Worm (Caenorhabditis elegans) whole organism, L4 larva: ENCODE results near the gene D2023.4.
A peak's percentile ranks its signal among the peaks of the same experiment; 100 is the strongest.

Experiments used
- F10B5.3 ChIP-seq: sonication (generic microtip); optimal IDR thresholded peaks from 2 replicates; lab custom pipeline; 2016; ENCODE audit warnings: mild to moderate bottlenecking, missing genetic modification characterization, missing compliant biosample characterization
- F26F4.8 ChIP-seq: fragments of 200-800 bp; sonication (Bioruptor generic); conservative IDR thresholded peaks from 2 replicates; pipeline ENCODE4 v1.3.6; 2022; ENCODE audit warnings: missing genetic modification characterization, missing compliant biosample characterization
- F44E2.7 ChIP-seq: fragments of 200-800 bp; sonication (Bioruptor generic); IDR thresholded peaks from 2 replicates; pipeline ENCODE4 v2.1.2; 2022; ENCODE audit warnings: missing genetic modification characterization, missing compliant biosample characterization
- F49E8.2 ChIP-seq: sonication (generic microtip); optimal IDR thresholded peaks from 2 replicates; lab custom pipeline; 2016; ENCODE audit warnings: missing compliant biosample characterization, mild to moderate bottlenecking, missing genetic modification characterization, borderline replicate concordance
- R02D3.7 ChIP-seq: fragments of 150-350 bp; sonication (generic microtip); optimal IDR thresholded peaks from 3 replicates; lab custom pipeline; 2014; ENCODE audit warnings: missing biosample characterization, missing genetic modification characterization
- Y48G9A.11 ChIP-seq: fragments of 200-800 bp; sonication (Bioruptor generic); IDR thresholded peaks from 2 replicates; pipeline ENCODE4 v1.3.6; 2022; ENCODE audit warnings: missing genetic modification reagents, missing genetic modification characterization, missing compliant biosample characterization
- Y75B8A.6 ChIP-seq: fragments of 200-800 bp; sonication (Bioruptor generic); IDR thresholded peaks from 2 replicates; pipeline ENCODE4 v1.3.6; 2022; ENCODE audit warnings: missing genetic modification reagents, missing genetic modification characterization, missing compliant biosample characterization
- ZK337.2 ChIP-seq: fragments of 200-800 bp; sonication (Bioruptor generic); IDR thresholded peaks from 2 replicates; pipeline ENCODE4 v1.3.6; 2022; ENCODE audit warnings: missing genetic modification reagents, missing genetic modification characterization, missing compliant biosample characterization
- aly-2 ChIP-seq: sonication (generic microtip); optimal IDR thresholded peaks from 2 replicates; lab custom pipeline; 2018; ENCODE audit warnings: missing biosample characterization, missing genetic modification characterization
- ceh-28 ChIP-seq: fragments of 150-350 bp; optimal IDR thresholded peaks from 2 replicates; lab custom pipeline; 2014; ENCODE audit warnings: missing biosample characterization, missing genetic modification reagents, missing genetic modification characterization
- ceh-44 ChIP-seq: fragments of 200-800 bp; sonication (Bioruptor generic); IDR thresholded peaks from 2 replicates; pipeline ENCODE4 v1.3.6; 2022; ENCODE audit warnings: missing genetic modification reagents, missing genetic modification characterization, missing compliant biosample characterization
- daf-16 ChIP-seq, 3 experiments: sonication (generic microtip); optimal IDR thresholded peaks; 2 replicates each; lab custom pipeline; 2016 to 2017; ENCODE audit warnings: missing genetic modification characterization in 3 of 3, missing genetic modification reagents in 3 of 3, mild to moderate bottlenecking in 2 of 3, missing compliant biosample characterization in 2 of 3, missing biosample characterization in 1 of 3, moderate library complexity in 1 of 3
- daf-19 ChIP-seq: fragments of 200-800 bp; sonication (Bioruptor generic); conservative IDR thresholded peaks from 2 replicates; pipeline ENCODE4 v1.3.6; 2022; ENCODE audit warnings: missing genetic modification characterization, missing compliant biosample characterization
- daf-8 ChIP-seq: fragments of 200-800 bp; sonication (Bioruptor generic); IDR thresholded peaks from 2 replicates; pipeline ENCODE4 v1.3.6; 2022; ENCODE audit warnings: missing genetic modification characterization, missing compliant biosample characterization
- dmd-8 ChIP-seq: fragments of 200-800 bp; sonication (Bioruptor generic); IDR thresholded peaks from 2 replicates; pipeline ENCODE4 v1.3.6; 2022; ENCODE audit warnings: missing genetic modification characterization, missing compliant biosample characterization
- dpl-1 ChIP-seq: fragments of 150-350 bp; optimal IDR thresholded peaks from 2 replicates; lab custom pipeline; 2014; ENCODE audit warnings: missing biosample characterization, missing genetic modification reagents, missing genetic modification characterization
- egl-27 ChIP-seq: sonication (generic microtip); optimal IDR thresholded peaks from 3 replicates; lab custom pipeline; 2017; ENCODE audit warnings: missing biosample characterization, missing genetic modification reagents, missing genetic modification characterization
- gei-8 ChIP-seq: fragments of 200-800 bp; sonication (Bioruptor generic); optimal IDR thresholded peaks from 2 replicates; lab custom pipeline; 2018; ENCODE audit warnings: mild to moderate bottlenecking, missing genetic modification characterization, missing compliant biosample characterization
- hlh-30 ChIP-seq: sonication (generic microtip); optimal IDR thresholded peaks from 2 replicates; lab custom pipeline; 2017; ENCODE audit warnings: antibody characterized with exemption, mild to moderate bottlenecking, missing genetic modification characterization, missing compliant biosample characterization; ENCODE audit not compliant: insufficient read depth
- jun-1 ChIP-seq: fragments of 150-350 bp; optimal IDR thresholded peaks from 2 replicates; lab custom pipeline; 2014; ENCODE audit warnings: missing biosample characterization, missing genetic modification reagents, missing genetic modification characterization
- lin-1 ChIP-seq: fragments of 200-800 bp; sonication (Bioruptor generic); IDR thresholded peaks from 2 replicates; pipeline ENCODE4 v1.3.6; 2022; ENCODE audit warnings: missing genetic modification reagents, missing genetic modification characterization, missing compliant biosample characterization
- lin-13 ChIP-seq: fragments of 150-350 bp; optimal IDR thresholded peaks from 2 replicates; lab custom pipeline; 2014; ENCODE audit warnings: missing biosample characterization, missing genetic modification reagents, missing genetic modification characterization
- lin-29 ChIP-seq: fragments of 200-800 bp; sonication (Bioruptor generic); IDR thresholded peaks from 2 replicates; pipeline ENCODE4 v1.3.6; 2022; ENCODE audit warnings: missing genetic modification reagents, missing genetic modification characterization, missing compliant biosample characterization
- lin-38 ChIP-seq: fragments of 200-800 bp; sonication (Bioruptor generic); IDR thresholded peaks from 2 replicates; pipeline ENCODE4 v1.3.6; 2022; ENCODE audit warnings: missing genetic modification reagents, missing genetic modification characterization, missing compliant biosample characterization
- lin-39 ChIP-seq: fragments of 150-350 bp; optimal IDR thresholded peaks from 2 replicates; lab custom pipeline; 2014; ENCODE audit warnings: missing biosample characterization, missing genetic modification reagents, missing genetic modification characterization
- mdl-1 ChIP-seq, 2 experiments: fragments of 150-350 bp in 1 of 2; sonication (generic microtip) in 1 of 2; optimal IDR thresholded peaks; 2 replicates each; lab custom pipeline; 2014 to 2017; ENCODE audit warnings: missing biosample characterization in 2 of 2, missing genetic modification characterization in 2 of 2
- mdt-29 ChIP-seq: fragments of 200-800 bp; sonication (Bioruptor generic); IDR thresholded peaks from 2 replicates; pipeline ENCODE4 v1.3.6; 2022; ENCODE audit warnings: missing genetic modification reagents, missing genetic modification characterization, missing compliant biosample characterization
- mxl-2 ChIP-seq: fragments of 200-800 bp; sonication (Bioruptor generic); conservative IDR thresholded peaks from 2 replicates; pipeline ENCODE4 v1.3.6; 2022; ENCODE audit warnings: missing genetic modification reagents, missing genetic modification characterization, missing compliant biosample characterization
- nhr-10 ChIP-seq: fragments of 150-350 bp; optimal IDR thresholded peaks from 2 replicates; lab custom pipeline; 2014; ENCODE audit warnings: missing biosample characterization, missing genetic modification characterization
- nhr-102 ChIP-seq: sonication (generic microtip); optimal IDR thresholded peaks from 2 replicates; lab custom pipeline; 2016; ENCODE audit warnings: mild to moderate bottlenecking, missing genetic modification characterization, moderate library complexity, missing compliant biosample characterization
- nhr-25 ChIP-seq: sonication (generic microtip); optimal IDR thresholded peaks from 2 replicates; lab custom pipeline; 2017; ENCODE audit warnings: missing genetic modification characterization, mild to moderate bottlenecking, missing compliant biosample characterization, antibody characterized with exemption, moderate library complexity, borderline replicate concordance; ENCODE audit not compliant: insufficient read depth
- nhr-41 ChIP-seq: fragments of 200-800 bp; sonication (Bioruptor generic); IDR thresholded peaks from 2 replicates; pipeline ENCODE4 v1.3.6; 2022; ENCODE audit warnings: missing genetic modification reagents, missing genetic modification characterization, missing compliant biosample characterization
- nhr-42 ChIP-seq: fragments of 200-800 bp; sonication (Bioruptor generic); IDR thresholded peaks from 2 replicates; pipeline ENCODE4 v1.3.6; 2022; ENCODE audit warnings: missing genetic modification characterization, missing compliant biosample characterization
- nhr-6 ChIP-seq: fragments of 150-350 bp; optimal IDR thresholded peaks from 2 replicates; lab custom pipeline; 2014; ENCODE audit warnings: missing biosample characterization, missing genetic modification characterization
- nhr-76 ChIP-seq: fragments of 150-350 bp; optimal IDR thresholded peaks from 2 replicates; lab custom pipeline; 2014; ENCODE audit warnings: missing biosample characterization, missing genetic modification characterization
- rbr-2 ChIP-seq: sonication (generic microtip); optimal IDR thresholded peaks from 2 replicates; lab custom pipeline; 2016; ENCODE audit warnings: missing genotype, missing genetic modification characterization, missing compliant biosample characterization
- saeg-2 ChIP-seq: fragments of 200-800 bp; sonication (Bioruptor generic); IDR thresholded peaks from 2 replicates; pipeline ENCODE4 v1.3.6; 2022; ENCODE audit warnings: missing genetic modification reagents, missing genetic modification characterization, missing compliant biosample characterization
- set-16 ChIP-seq: fragments of 200-800 bp; sonication (Bioruptor generic); IDR thresholded peaks from 2 replicates; pipeline ENCODE4 v1.3.6; 2022; ENCODE audit warnings: missing genetic modification reagents, missing genetic modification characterization, missing compliant biosample characterization
- skn-1 ChIP-seq: fragments of 150-350 bp; optimal IDR thresholded peaks from 2 replicates; lab custom pipeline; 2014; ENCODE audit warnings: missing biosample characterization, missing genetic modification characterization
- spr-1 ChIP-seq: sonication (generic microtip); optimal IDR thresholded peaks from 2 replicates; lab custom pipeline; 2016; ENCODE audit warnings: mild to moderate bottlenecking, missing genetic modification characterization, missing compliant biosample characterization
- spr-3 ChIP-seq: fragments of 200-800 bp; sonication (Bioruptor generic); optimal IDR thresholded peaks from 2 replicates; lab custom pipeline; 2018; ENCODE audit warnings: mild to moderate bottlenecking, missing genetic modification characterization, missing compliant biosample characterization
- unc-130 ChIP-seq: sonication (generic microtip); optimal IDR thresholded peaks from 2 replicates; lab custom pipeline; 2016; ENCODE audit warnings: missing genetic modification reagents, missing genetic modification characterization, missing compliant biosample characterization
- unc-62 ChIP-seq, 3 experiments: fragments of 150-350 bp in 1 of 3; sonication (generic microtip); optimal IDR thresholded peaks in 2 of 3; peaks in 1 of 3; 1 replicate in 1 of 3; 2 replicates in 2 of 3; lab custom pipeline; 2014 to 2017; ENCODE audit warnings: missing biosample characterization in 3 of 3, missing genetic modification characterization in 3 of 3, missing genetic modification reagents in 3 of 3, missing genotype in 1 of 3
- vab-7 ChIP-seq: fragments of 200-800 bp; sonication (Bioruptor generic); IDR thresholded peaks from 2 replicates; pipeline ENCODE4 v1.3.6; 2022; ENCODE audit warnings: missing genetic modification reagents, missing genetic modification characterization, missing compliant biosample characterization
- zag-1 ChIP-seq: fragments of 150-350 bp; optimal IDR thresholded peaks from 2 replicates; lab custom pipeline; 2014; ENCODE audit warnings: missing biosample characterization, missing genetic modification characterization
- zfp-2 ChIP-seq: sonication (generic microtip); optimal IDR thresholded peaks from 2 replicates; lab custom pipeline; 2016; ENCODE audit warnings: mild to moderate bottlenecking, missing genetic modification characterization, missing compliant biosample characterization
- zfp-3 ChIP-seq: fragments of 200-800 bp; sonication (Bioruptor generic); conservative IDR thresholded peaks from 2 replicates; pipeline ENCODE4 v1.3.6; 2022; ENCODE audit warnings: missing genetic modification reagents, missing genetic modification characterization, missing compliant biosample characterization
- zip-11 ChIP-seq: fragments of 200-800 bp; sonication (Bioruptor generic); IDR thresholded peaks from 2 replicates; pipeline ENCODE4 v1.3.6; 2022; ENCODE audit warnings: missing genetic modification characterization, missing compliant biosample characterization
- ztf-11 ChIP-seq: fragments of 150-350 bp; optimal IDR thresholded peaks from 2 replicates; lab custom pipeline; 2014; ENCODE audit warnings: missing biosample characterization, missing genetic modification characterization

Gene D2023.4

ce11 chrV:11859082-11859858 is 33.7 kb upstream of the D2023.4 start (continued):
- TF ChIP-seq dmd-8 (GFP tag; lab: Robert Waterston, UW) (no peak), nhr-10 (no peak), mxl-2 (GFP tag; lab: Robert Waterston, UW) (no peak), zag-1 (no peak), spr-3 (GFP tag; lab: Kevin White, UChicago) (no peak), ztf-11 (tag; lab: Kevin White, UChicago) (no peak), unc-130 (GFP tag; lab: Kevin White, UChicago) (no peak), lin-13 (no peak), rbr-2 (tag; lab: Kevin White, UChicago) (no peak), vab-7 (GFP tag; lab: Robert Waterston, UW) (no peak), egl-27 (no peak), nhr-41 (GFP tag; lab: Robert Waterston, UW) (no peak), ceh-44 (GFP tag; lab: Robert Waterston, UW) (no peak), daf-8 (no peak), gei-8 (peak; percentile 63), jun-1 (tag; lab: Kevin White, UChicago) (no peak), hlh-30 (tag; lab: Kevin White, UChicago) (peak; percentile 78), zfp-2 (tag; lab: Kevin White, UChicago) (no peak), ZK337.2 (GFP tag; lab: Robert Waterston, UW) (no peak), spr-1 (tag; lab: Kevin White, UChicago) (no peak), lin-29 (GFP tag; lab: Robert Waterston, UW) (no peak), zfp-3 (GFP tag; lab: Robert Waterston, UW) (no peak), mdt-29 (GFP tag; lab: Robert Waterston, UW) (no peak), lin-1 (GFP tag; lab: Robert Waterston, UW) (0 out of 2 replicates have a peak, but pooled peaks have one; percentile 10), F10B5.3 (tag; lab: Kevin White, UChicago) (no peak), nhr-102 (no peak), unc-62 (GFP tag; optimal IDR thresholded peaks at IDR 0.05 in 1 of 2; lab: Kevin White, UChicago) (peak in 1 of 2 experiments; percentile 95), unc-62 (tag; optimal IDR thresholded peaks at IDR 0.05; lab: Kevin White, UChicago) (no peak), F44E2.7 (GFP tag; lab: Robert Waterston, UW) (no peak), nhr-25 (tag; lab: Kevin White, UChicago) (peak; percentile 60), set-16 (no peak), nhr-76 (tag; lab: Kevin White, UChicago) (no peak), nhr-6 (tag; lab: Kevin White, UChicago) (no peak), daf-16 (GFP tag; optimal IDR thresholded peaks at IDR 0.05; lab: Kevin White, UChicago) (no peak), daf-16 (tag; optimal IDR thresholded peaks at IDR 0.05; lab: Kevin White, UChicago) (peak; percentile 67), F49E8.2 (no peak), daf-19 (GFP tag; lab: Robert Waterston, UW) (no peak), lin-39 (no peak), F26F4.8 (GFP tag; lab: Robert Waterston, UW) (no peak), Y48G9A.11 (GFP tag; lab: Robert Waterston, UW) (no peak), R02D3.7 (tag; lab: Kevin White, UChicago) (no peak), lin-38 (no peak), nhr-42 (GFP tag; lab: Robert Waterston, UW) (no peak), zip-11 (no peak), mdl-1 (tag; optimal IDR thresholded peaks at IDR 0.05; lab: Kevin White, UChicago) (peak; percentile 59 to 90), ceh-28 (tag; lab: Kevin White, UChicago) (no peak), Y75B8A.6 (GFP tag; lab: Robert Waterston, UW) (no peak), aly-2 (no peak), dpl-1 (GFP tag; lab: Kevin White, UChicago) (no peak), saeg-2 (no peak), skn-1 (tag; lab: Kevin White, UChicago) (no peak)
